Worm (Caenorhabditis elegans) whole organism, early embryonic: ENCODE data around the gene ztf-22.
A peak's percentile ranks its signal among the peaks of the same experiment; 100 is the strongest.

Experiments used
- B0310.2 ChIP-seq: sonication (generic microtip); optimal IDR thresholded peaks from 2 replicates; lab custom pipeline; 2016; ENCODE audit warnings: mild to moderate bottlenecking, missing genetic modification characterization, missing compliant biosample characterization
- F13C5.2 ChIP-seq: sonication (generic microtip); optimal IDR thresholded peaks from 2 replicates; lab custom pipeline; 2017; ENCODE audit warnings: mild to moderate bottlenecking, missing genetic modification characterization, inconsistent platforms, missing compliant biosample characterization
- aly-1 ChIP-seq: sonication (generic microtip); optimal IDR thresholded peaks from 2 replicates; lab custom pipeline; 2016; ENCODE audit warnings: missing genetic modification characterization, missing compliant biosample characterization
- ama-1 ChIP-seq: fragments of 150-350 bp; optimal IDR thresholded peaks from 2 replicates; lab custom pipeline; 2014
- ceh-13 ChIP-seq: fragments of 200-800 bp; sonication (Bioruptor generic); optimal IDR thresholded peaks from 2 replicates; lab custom pipeline; 2018; ENCODE audit warnings: mild to moderate bottlenecking, missing genetic modification characterization, missing compliant biosample characterization
- ceh-36 ChIP-seq: sonication (generic microtip); optimal IDR thresholded peaks from 2 replicates; lab custom pipeline; 2016; ENCODE audit warnings: missing genetic modification characterization, inconsistent platforms, missing compliant biosample characterization
- ets-7 ChIP-seq: sonication (generic microtip); optimal IDR thresholded peaks from 2 replicates; lab custom pipeline; 2016; ENCODE audit warnings: missing genotype, missing genetic modification characterization, missing compliant biosample characterization
- flt-1 ChIP-seq: fragments of 200-800 bp; sonication (Bioruptor generic); IDR thresholded peaks from 2 replicates; pipeline ENCODE4 v1.3.6; 2022; ENCODE audit warnings: missing genetic modification characterization, missing compliant biosample characterization
- hmbx-1 ChIP-seq: sonication (generic microtip); optimal IDR thresholded peaks from 2 replicates; lab custom pipeline; 2016; ENCODE audit warnings: mild to moderate bottlenecking, missing genetic modification characterization, missing compliant biosample characterization
- hmg-4 ChIP-seq: fragments of 200-800 bp; sonication (Bioruptor generic); optimal IDR thresholded peaks from 2 replicates; lab custom pipeline; 2018; ENCODE audit warnings: mild to moderate bottlenecking, missing genetic modification characterization, missing compliant biosample characterization
- hnd-1 ChIP-seq: sonication (generic microtip); optimal IDR thresholded peaks from 2 replicates; lab custom pipeline; 2016; ENCODE audit warnings: missing genetic modification characterization, missing compliant biosample characterization
- pes-1 ChIP-seq: fragments of 200-800 bp; sonication (Bioruptor generic); IDR thresholded peaks from 2 replicates; pipeline ENCODE4 v1.3.6; 2022; ENCODE audit warnings: missing genetic modification reagents, missing genetic modification characterization, missing compliant biosample characterization
- scrt-1 ChIP-seq: fragments of 200-800 bp; sonication (Bioruptor generic); IDR thresholded peaks from 2 replicates; pipeline ENCODE4 v1.3.6; 2022; ENCODE audit warnings: missing genetic modification characterization, missing compliant biosample characterization
- sea-1 ChIP-seq: fragments of 200-800 bp; sonication (Bioruptor generic); conservative IDR thresholded peaks from 2 replicates; pipeline ENCODE4 v1.3.6; 2022; ENCODE audit warnings: missing genetic modification characterization, missing compliant biosample characterization
- tbx-11 ChIP-seq: fragments of 200-800 bp; sonication (Bioruptor generic); IDR thresholded peaks from 2 replicates; pipeline ENCODE4 v1.3.6; 2022; ENCODE audit warnings: missing genetic modification characterization, missing compliant biosample characterization
- tbx-37 ChIP-seq: fragments of 200-800 bp; sonication (Bioruptor generic); conservative IDR thresholded peaks from 2 replicates; pipeline ENCODE4 v1.3.6; 2022; ENCODE audit warnings: missing genetic modification reagents, missing genetic modification characterization, missing compliant biosample characterization
- tra-4 ChIP-seq: sonication (generic microtip); optimal IDR thresholded peaks from 2 replicates; lab custom pipeline; 2017; ENCODE audit warnings: missing genetic modification characterization, missing compliant biosample characterization

Gene ztf-22

DNA sequence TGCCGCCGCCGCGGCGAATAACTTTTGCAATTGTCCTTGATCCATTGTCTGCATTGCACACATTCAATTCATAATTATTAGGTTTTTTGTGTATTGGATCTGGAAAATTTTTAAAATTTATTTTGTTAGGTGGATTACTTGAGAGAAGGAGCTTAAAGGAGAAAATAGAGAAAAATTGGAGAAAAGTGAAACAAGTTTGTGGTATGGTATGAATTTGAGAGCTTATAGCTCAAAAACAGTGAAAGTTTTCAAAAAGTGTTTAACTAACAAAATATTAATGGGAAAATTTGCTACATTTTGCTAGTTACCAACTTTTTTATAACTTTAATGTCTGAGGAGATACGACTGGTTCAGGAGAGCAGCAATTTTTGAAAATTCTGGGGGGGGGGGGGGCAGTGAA lies at the start of gene ztf-22:
TSS of gene ztf-22 (minus strand) at position 101 of the 400 bp plus-strand sequence.
- TF ChIP-seq flt-1 (GFP tag; lab: Robert Waterston, UW) (no peak), ceh-13 (GFP tag; lab: Kevin White, UChicago) (no peak), aly-1 (tag; lab: Kevin White, UChicago) (no peak)

ce11 chrII:13334966-13335698 lies 49.5 kb upstream of the ztf-22 start:
- TF ChIP-seq ceh-36 (no peak), hnd-1 (tag; lab: Kevin White, UChicago) (no peak), F13C5.2 (tag; lab: Kevin White, UChicago) (peak; percentile 45), sea-1 (GFP tag; lab: Robert Waterston, UW) (no peak; the same call in 1 of the 2 replicates), pes-1 (GFP tag; lab: Robert Waterston, UW) (no peak), B0310.2 (tag; lab: Kevin White, UChicago) (peak; percentile 71), tbx-37 (GFP tag; lab: Robert Waterston, UW) (no peak; the same call in 1 of the 2 replicates), ama-1 (lab: Kevin White, UChicago) (no peak), tra-4 (tag; lab: Kevin White, UChicago) (no peak), tbx-11 (GFP tag; lab: Robert Waterston, UW) (peak; percentile 20; the same call in 1 of the 2 replicates), ets-7 (tag; lab: Kevin White, UChicago) (peak; percentile 8), ceh-13 (GFP tag; lab: Kevin White, UChicago) (peak; percentile 8), hmg-4 (GFP tag; lab: Kevin White, UChicago) (peak; percentile 81), flt-1 (GFP tag; lab: Robert Waterston, UW) (peak; percentile 9; the same call in 1 of the 2 replicates), aly-1 (tag; lab: Kevin White, UChicago) (no peak), scrt-1 (GFP tag; lab: Robert Waterston, UW) (no peak), hmbx-1 (tag; lab: Kevin White, UChicago) (no peak)

ce11 chrII:13333103-13333764 lies 47.6 kb upstream of the ztf-22 start:
- TF ChIP-seq B0310.2 (tag; lab: Kevin White, UChicago) (no peak), tra-4 (tag; lab: Kevin White, UChicago) (no peak), tbx-11 (GFP tag; lab: Robert Waterston, UW) (no peak), tbx-37 (GFP tag; lab: Robert Waterston, UW) (no peak), pes-1 (GFP tag; lab: Robert Waterston, UW) (no peak), hmbx-1 (tag; lab: Kevin White, UChicago) (no peak), hmg-4 (GFP tag; lab: Kevin White, UChicago) (no peak), F13C5.2 (tag; lab: Kevin White, UChicago) (no peak), scrt-1 (GFP tag; lab: Robert Waterston, UW) (no peak)

DNA sequence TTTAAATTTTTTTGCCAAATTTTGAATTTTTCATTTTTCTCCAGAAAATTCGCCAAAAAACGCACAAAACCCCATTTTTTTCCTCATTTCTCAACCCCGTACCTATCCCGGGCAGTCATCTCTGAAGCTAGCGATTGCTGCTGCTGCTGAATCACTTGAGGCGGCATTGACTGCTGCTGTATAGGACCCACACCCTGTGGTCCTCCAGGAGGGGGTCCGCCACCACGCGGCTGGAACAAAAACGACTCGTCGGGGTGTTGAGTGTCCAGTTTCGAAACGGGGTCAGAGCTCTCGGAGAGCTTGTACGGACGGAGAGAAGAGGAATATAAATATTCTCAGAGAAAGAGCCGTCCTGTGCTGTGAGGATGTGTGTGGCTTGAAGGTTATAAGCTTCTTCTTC lies 44.7 kb upstream of the ztf-22 start, which contains the start of gene sam-10:
TSS of gene sam-10 (minus strand) at position 167 of the 400 bp plus-strand sequence.
- no peak for TF ChIP-seq B0310.2 (tag; lab: Kevin White, UChicago)
- no peak for TF ChIP-seq flt-1 (GFP tag; lab: Robert Waterston, UW)
- no peak for TF ChIP-seq pes-1 (GFP tag; lab: Robert Waterston, UW)
- TF ChIP-seq hnd-1 (tag; lab: Kevin White, UChicago) = no peak
- TF ChIP-seq sea-1 (GFP tag; lab: Robert Waterston, UW) = no peak
- TF ChIP-seq hmbx-1 (tag; lab: Kevin White, UChicago) = no peak
- TF ChIP-seq F13C5.2 (tag; lab: Kevin White, UChicago) = no peak
- TF ChIP-seq tbx-11 (GFP tag; lab: Robert Waterston, UW) = no peak
- TF ChIP-seq aly-1 (tag; lab: Kevin White, UChicago) = no peak
- no peak for TF ChIP-seq ets-7 (tag; lab: Kevin White, UChicago)
- no peak for TF ChIP-seq tra-4 (tag; lab: Kevin White, UChicago)
- no peak for TF ChIP-seq tbx-37 (GFP tag; lab: Robert Waterston, UW)
- TF ChIP-seq hmg-4 (GFP tag; lab: Kevin White, UChicago) = no peak
- no peak for TF ChIP-seq ceh-13 (GFP tag; lab: Kevin White, UChicago)
- no peak for TF ChIP-seq ama-1 (lab: Kevin White, UChicago)

ce11 chrII:13326478-13326877 lies 40.8 kb upstream of the ztf-22 start:
- no peak for TF ChIP-seq tra-4 (tag; lab: Kevin White, UChicago)

DNA sequence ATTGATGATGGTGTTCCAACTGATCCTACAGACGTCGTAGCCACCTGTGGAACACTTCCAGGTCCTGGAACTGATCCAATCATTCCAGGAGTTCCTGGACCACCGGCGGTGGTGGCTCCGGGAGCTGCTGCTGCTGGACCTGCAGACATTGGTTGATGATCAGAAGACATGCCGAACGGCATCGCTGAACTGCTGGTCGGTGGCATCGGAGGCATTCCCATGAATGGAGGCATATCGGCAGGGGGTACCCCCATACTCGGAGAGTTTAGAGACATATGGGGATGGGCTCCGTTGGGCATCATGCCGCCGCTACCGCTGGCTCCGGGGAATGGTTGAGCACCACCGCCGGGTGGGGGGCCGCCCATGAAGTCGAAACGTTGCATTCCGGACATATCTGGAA lies 39.7 kb upstream of the ztf-22 start:
- TF ChIP-seq hnd-1 (tag; lab: Kevin White, UChicago) (no peak), tbx-37 (GFP tag; lab: Robert Waterston, UW) (no peak), scrt-1 (GFP tag; lab: Robert Waterston, UW) (no peak), aly-1 (tag; lab: Kevin White, UChicago) (peak; percentile 25), ceh-13 (GFP tag; lab: Kevin White, UChicago) (no peak), ama-1 (lab: Kevin White, UChicago) (peak; percentile 24), ets-7 (tag; lab: Kevin White, UChicago) (no peak)

DNA sequence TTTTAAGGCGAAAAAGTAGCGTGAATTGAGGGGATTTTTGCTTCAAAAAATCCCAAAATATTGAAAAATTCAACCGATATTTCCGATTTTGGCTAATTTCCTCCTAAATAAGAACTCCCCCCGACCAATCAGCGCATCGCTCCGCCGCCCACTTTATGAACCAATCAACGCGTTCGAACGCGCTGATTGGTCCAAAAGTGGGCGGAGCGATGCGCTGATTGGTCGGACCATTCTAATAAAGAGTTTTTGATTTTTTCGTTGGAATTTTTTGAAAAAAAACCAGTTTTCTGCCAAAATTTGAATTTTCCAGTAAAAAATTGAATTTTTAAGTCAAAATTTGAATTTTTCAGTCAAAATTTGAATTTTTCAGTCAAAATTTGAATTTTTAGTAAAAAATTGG lies 35.6 kb upstream of the ztf-22 start:
- peak; percentile 78 for TF ChIP-seq ama-1 (lab: Kevin White, UChicago)
- TF ChIP-seq scrt-1 (GFP tag; lab: Robert Waterston, UW) = no peak
